Fruit fly (Drosophila melanogaster) whole organism, embryonic: Measurements from ENCODE around the gene gro.
A peak's percentile ranks its signal among the peaks of the same experiment; 100 is the strongest.

Experiments used
- CG15073 ChIP-seq: fragments of 200-800 bp; sonication (Bioruptor generic); optimal IDR thresholded peaks from 2 replicates; lab custom pipeline; 2016; ENCODE audit warnings: missing biosample characterization, missing genetic modification characterization
- CG6813 ChIP-seq: fragments of 200-800 bp; sonication (Bioruptor generic); optimal IDR thresholded peaks from 2 replicates; lab custom pipeline; 2017; ENCODE audit warnings: missing biosample characterization, missing genetic modification characterization, mild to moderate bottlenecking, moderate library complexity, missing genetic modification reagents
- CG7987 ChIP-seq: fragments of 200-800 bp; sonication (Bioruptor generic); optimal IDR thresholded peaks from 2 replicates; lab custom pipeline; 2018; ENCODE audit warnings: missing biosample characterization, mild to moderate bottlenecking, missing genetic modification characterization, moderate library complexity
- CrebB ChIP-seq: fragments of 200-800 bp; sonication (Bioruptor generic); optimal IDR thresholded peaks from 3 replicates; lab custom pipeline; 2018; ENCODE audit warnings: missing biosample characterization, mild to moderate bottlenecking, missing genetic modification characterization
- HLHmδ ChIP-seq: fragments of 200-800 bp; sonication (Bioruptor generic); optimal IDR thresholded peaks from 2 replicates; lab custom pipeline; 2018; ENCODE audit warnings: missing biosample characterization, mild to moderate bottlenecking, missing genetic modification characterization, moderate library complexity
- NFAT ChIP-seq: fragments of 200-800 bp; sonication (Bioruptor generic); IDR thresholded peaks from 2 replicates; pipeline ENCODE4 v1.3.6; 2022; ENCODE audit warnings: missing biosample characterization, missing genetic modification characterization
- Taf1 ChIP-seq: fragments of 200-800 bp; sonication (Bioruptor generic); IDR thresholded peaks from 2 replicates; pipeline ENCODE4 v1.3.6; 2022; ENCODE audit warnings: missing biosample characterization, missing genetic modification characterization
- h ChIP-seq: fragments of >200 bp; optimal IDR thresholded peaks from 2 replicates; lab custom pipeline; 2017
- wdn ChIP-seq: fragments of 200-800 bp; sonication (Bioruptor generic); IDR thresholded peaks from 2 replicates; pipeline ENCODE4 v1.3.6; 2022; ENCODE audit warnings: missing biosample characterization, missing genetic modification characterization

DNA sequence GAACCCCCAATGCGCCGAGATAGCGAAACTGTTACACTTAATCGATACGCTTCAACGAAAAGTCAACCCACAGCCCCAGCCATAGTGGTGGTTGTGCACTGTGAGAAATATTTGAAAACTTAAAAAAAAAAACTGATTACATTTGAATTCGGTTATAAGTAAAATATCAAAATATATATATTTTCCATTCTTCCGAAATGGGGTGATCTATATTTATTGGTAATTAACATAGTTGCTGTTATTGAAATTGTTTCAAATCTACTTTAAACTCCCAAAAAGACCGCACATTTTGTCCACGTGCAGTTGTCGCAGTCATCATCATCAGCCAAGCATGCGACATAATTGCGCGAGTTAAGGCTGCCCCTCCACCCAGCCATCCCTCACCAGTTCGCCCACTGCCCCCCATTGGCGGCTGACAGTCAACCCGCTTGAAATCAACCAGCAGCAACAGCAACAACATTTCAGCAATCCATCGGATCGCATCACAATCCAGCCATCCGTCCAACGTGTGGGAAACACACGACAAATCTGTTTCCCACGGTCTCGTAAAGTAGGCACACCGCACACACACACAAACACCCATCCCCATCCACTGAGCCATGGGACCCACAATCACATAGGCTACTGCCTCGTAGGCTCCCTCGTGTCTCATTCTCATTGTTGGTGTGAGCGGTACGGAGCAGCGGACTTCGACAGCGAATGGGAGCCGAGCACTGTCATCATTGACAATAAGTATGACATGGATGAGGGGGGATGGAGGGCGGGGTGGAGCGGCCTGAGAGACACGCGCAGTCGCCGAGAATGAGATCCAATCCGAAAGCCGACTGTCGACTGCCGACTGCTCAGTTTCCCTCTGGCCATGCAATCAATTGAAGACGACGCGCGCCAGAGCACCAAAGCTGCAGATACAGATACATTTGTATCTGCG is 21.0 kb upstream of the gro start:
- TF ChIP-seq CG7987 (peak; percentile 22), h (lab: Kevin White, UChicago) (peak; percentile 56), HLHmδ (GFP tag; lab: Kevin White, UChicago) (peak; percentile 99), CG6813 (GFP tag; lab: Kevin White, UChicago) (peak; percentile 62), CG15073 (GFP tag; lab: Kevin White, UChicago) (no peak), Taf1 (GFP tag; lab: Robert Waterston, UW) (no peak), CrebB (tag; lab: Kevin White, UChicago) (no peak), wdn (GFP tag; lab: Robert Waterston, UW) (no peak), NFAT (GFP tag; lab: Robert Waterston, UW) (no peak)
